Fruit fly (Drosophila melanogaster) whole organism, prepupa: ENCODE data around the gene CG18744.

ENCODE experiments used
- CG16779 ChIP-seq: fragments of 200-800 bp; sonication (Bioruptor generic); optimal IDR thresholded peaks from 3 replicates; lab custom pipeline; 2017; ENCODE audit warnings: missing biosample characterization, mild to moderate bottlenecking, missing genetic modification characterization
- CG32006 ChIP-seq: fragments of 200-800 bp; sonication (Bioruptor generic); optimal IDR thresholded peaks from 3 replicates; lab custom pipeline; 2017; ENCODE audit warnings: missing biosample characterization, mild to moderate bottlenecking, missing genetic modification characterization
- CG3919 ChIP-seq: fragments of 200-800 bp; sonication (Bioruptor generic); optimal IDR thresholded peaks from 3 replicates; lab custom pipeline; 2016; ENCODE audit warnings: missing biosample characterization, missing genetic modification characterization
- CG6792 ChIP-seq: fragments of 200-800 bp; sonication (Bioruptor generic); optimal IDR thresholded peaks from 3 replicates; lab custom pipeline; 2016; ENCODE audit warnings: missing biosample characterization, missing genetic modification characterization
- CG8119 ChIP-seq: fragments of 200-800 bp; sonication (Bioruptor generic); IDR thresholded peaks from 3 replicates; pipeline ENCODE4 v1.3.6; 2022; ENCODE audit warnings: missing biosample characterization, missing genetic modification characterization
- Gug ChIP-seq: fragments of 200-800 bp; sonication (Bioruptor generic); IDR thresholded peaks from 2 replicates; pipeline ENCODE4 v1.3.6; 2022; ENCODE audit warnings: missing biosample characterization, missing genetic modification characterization
- dsx ChIP-seq: fragments of 200-800 bp; optimal IDR thresholded peaks from 3 replicates; lab custom pipeline; 2019; ENCODE audit warnings: missing biosample characterization, mild to moderate bottlenecking, missing genetic modification characterization, moderate library complexity; ENCODE audit not compliant: poor library complexity, severe bottlenecking
- fd59A ChIP-seq: fragments of 200-800 bp; sonication (Bioruptor generic); optimal IDR thresholded peaks from 2 replicates; lab custom pipeline; 2017; ENCODE audit warnings: missing biosample characterization, mild to moderate bottlenecking, missing genetic modification characterization, missing genetic modification reagents
- lz ChIP-seq: fragments of 200-800 bp; sonication (Bioruptor generic); optimal IDR thresholded peaks from 3 replicates; lab custom pipeline; 2016; ENCODE audit warnings: missing biosample characterization, missing genetic modification characterization
- topi ChIP-seq: fragments of 200-800 bp; sonication (Bioruptor generic); optimal IDR thresholded peaks from 3 replicates; lab custom pipeline; 2016; ENCODE audit warnings: missing biosample characterization, missing genetic modification characterization

dm6 chr3R:7749993-7750392 lies 48.6 kb downstream of the CG18744 start, which contains the start of gene pyd3:
- no peak for TF ChIP-seq Gug
- TF ChIP-seq lz (GFP tag; lab: Kevin White, UChicago): no peak
- peak; percentile 45 for TF ChIP-seq CG32006
- no peak for TF ChIP-seq topi (GFP tag; lab: Kevin White, UChicago)
- no peak for TF ChIP-seq CG8119 (GFP tag; lab: Robert Waterston, UW)
- TF ChIP-seq CG16779: no peak
- no peak for TF ChIP-seq CG3919 (GFP tag; lab: Kevin White, UChicago)
- no peak for TF ChIP-seq CG6792 (GFP tag; lab: Kevin White, UChicago)
- no peak for TF ChIP-seq dsx (GFP tag; lab: Kevin White, UChicago)
- no peak for TF ChIP-seq fd59A (GFP tag; lab: Kevin White, UChicago)
